Worm (Caenorhabditis elegans) whole organism, L2 larva: ENCODE measurements around the gene cytb-5.1.

Source experiments
- aly-2 ChIP-seq: fragments of 150-350 bp; optimal IDR thresholded peaks from 2 replicates; lab custom pipeline; 2014; ENCODE audit warnings: missing biosample characterization, missing genetic modification characterization
- lsy-2 ChIP-seq, 2 experiments: fragments of 150-350 bp in 1 of 2; sonication (generic microtip) in 1 of 2; optimal IDR thresholded peaks; 2 replicates each; lab custom pipeline; 2014 to 2017; ENCODE audit warnings: missing biosample characterization in 2 of 2, missing genetic modification characterization in 2 of 2
- nhr-77 ChIP-seq: fragments of 150-350 bp; optimal IDR thresholded peaks from 2 replicates; lab custom pipeline; 2014; ENCODE audit warnings: missing biosample characterization, missing genetic modification characterization
- snpc-4 ChIP-seq: fragments of 150-350 bp; optimal IDR thresholded peaks from 2 replicates; lab custom pipeline; 2014; ENCODE audit warnings: missing biosample characterization, missing genetic modification characterization

ce11 chrX:13952347-13952746 lies 49.4 kb upstream of the cytb-5.1 start:
- no peak for TF ChIP-seq nhr-77 (tag; lab: Kevin White, UChicago)
- no peak for TF ChIP-seq lsy-2 (tag; optimal IDR thresholded peaks at IDR 0.05; lab: Kevin White, UChicago)
- TF ChIP-seq aly-2 = no peak
- TF ChIP-seq snpc-4 (tag; lab: Kevin White, UChicago) = no peak
